Fruit fly (Drosophila melanogaster) whole organism, adult: ENCODE results near the gene Pmi.
A peak's percentile ranks its signal among the peaks of the same experiment; 100 is the strongest.

Source experiments
- CG12768 ChIP-seq: fragments of 200-800 bp; sonication (Bioruptor generic); optimal IDR thresholded peaks from 2 replicates; lab custom pipeline; 2017; ENCODE audit warnings: missing biosample characterization, missing genetic modification characterization, mild to moderate bottlenecking, moderate library complexity, missing genetic modification reagents
- CG1620 ChIP-seq: fragments of 200-800 bp; sonication (Bioruptor generic); optimal IDR thresholded peaks from 2 replicates; lab custom pipeline; 2016; ENCODE audit warnings: missing biosample characterization, missing genetic modification characterization
- CG5204 ChIP-seq: fragments of 200-800 bp; sonication (Bioruptor generic); optimal IDR thresholded peaks from 2 replicates; lab custom pipeline; 2016; ENCODE audit warnings: missing biosample characterization, missing genetic modification characterization
- Mnt ChIP-seq: fragments of 200-800 bp; sonication (Bioruptor generic); optimal IDR thresholded peaks from 2 replicates; lab custom pipeline; 2016; ENCODE audit warnings: missing biosample characterization, mild to moderate bottlenecking, missing genetic modification characterization
- bab1 ChIP-seq: fragments of 200-800 bp; sonication (Bioruptor generic); optimal IDR thresholded peaks from 3 replicates; lab custom pipeline; 2019; ENCODE audit warnings: missing biosample characterization, mild to moderate bottlenecking, missing genetic modification characterization, moderate library complexity
- kay ChIP-seq: fragments of 200-800 bp; sonication (Bioruptor generic); peaks from one replicate; lab custom pipeline; 2016; ENCODE audit warnings: missing biosample characterization, missing genetic modification characterization, borderline replicate concordance
- ovo ChIP-seq: fragments of 200-800 bp; sonication (Bioruptor generic); optimal IDR thresholded peaks from 2 replicates; lab custom pipeline; 2016; ENCODE audit warnings: missing biosample characterization, missing genetic modification characterization
- pad ChIP-seq: fragments of 200-800 bp; sonication (Bioruptor generic); optimal IDR thresholded peaks from 3 replicates; lab custom pipeline; 2017; ENCODE audit warnings: missing biosample characterization, missing genetic modification characterization, mild to moderate bottlenecking, moderate library complexity, missing genetic modification reagents
- tj ChIP-seq: fragments of 200-800 bp; sonication (Bioruptor generic); optimal IDR thresholded peaks from 3 replicates; lab custom pipeline; 2017; ENCODE audit warnings: missing biosample characterization, mild to moderate bottlenecking, missing genetic modification characterization, moderate library complexity
- toe ChIP-seq: fragments of 200-800 bp; sonication (Bioruptor generic); optimal IDR thresholded peaks from 2 replicates; lab custom pipeline; 2016; ENCODE audit warnings: missing biosample characterization, missing genetic modification characterization

DNA sequence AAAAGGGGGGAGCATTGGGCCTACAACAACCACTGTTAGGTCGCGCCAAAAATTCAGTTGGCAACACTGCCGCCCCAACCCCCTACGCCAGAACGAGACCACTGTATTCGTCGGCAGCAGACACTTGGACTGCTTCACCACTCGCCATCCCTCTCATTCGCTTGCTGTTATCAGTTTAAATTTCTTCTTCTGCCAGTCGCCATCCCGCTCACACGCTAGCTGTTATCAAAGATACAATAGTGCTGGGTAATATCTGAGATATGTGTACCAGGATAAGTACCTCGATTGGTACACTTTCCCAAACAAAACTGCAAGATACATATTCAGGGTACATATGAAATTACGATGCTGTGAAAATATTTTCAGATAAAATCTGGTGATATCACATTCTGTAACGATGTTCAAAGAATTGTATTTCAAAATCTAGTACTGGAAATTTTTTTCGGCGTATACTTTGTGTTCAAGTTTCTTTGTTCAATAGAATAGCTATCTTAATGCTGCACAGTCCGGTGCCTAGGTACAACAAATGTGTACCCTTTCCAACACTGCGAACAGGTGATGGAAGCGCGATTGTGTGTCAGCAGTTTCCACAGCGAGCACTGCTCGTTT is 8.9 kb upstream of the Pmi start:
- TF ChIP-seq tj (GFP tag; lab: Kevin White, UChicago) (peak; percentile 97), pad (GFP tag; lab: Kevin White, UChicago) (peak; percentile 99), Mnt (GFP tag; lab: Kevin White, UChicago) (peak; percentile 92), CG5204 (GFP tag; lab: Kevin White, UChicago) (no peak), CG12768 (GFP tag; lab: Kevin White, UChicago) (peak; percentile 90), toe (GFP tag; lab: Kevin White, UChicago) (no peak), ovo (GFP tag; lab: Kevin White, UChicago) (peak; percentile 77), bab1 (GFP tag; lab: Kevin White, UChicago) (peak; percentile 93), kay (GFP tag; lab: Kevin White, UChicago) (no peak), CG1620 (GFP tag; lab: Kevin White, UChicago) (peak; percentile 84)
